Worm (Caenorhabditis elegans) whole organism, dauer: ENCODE data around the gene his-59.

Experiments
- unc-62 ChIP-seq: sonication (generic microtip); optimal IDR thresholded peaks from 2 replicates; lab custom pipeline; 2017; ENCODE audit warnings: missing biosample characterization, missing genetic modification reagents, missing genetic modification characterization

Gene his-59

DNA sequence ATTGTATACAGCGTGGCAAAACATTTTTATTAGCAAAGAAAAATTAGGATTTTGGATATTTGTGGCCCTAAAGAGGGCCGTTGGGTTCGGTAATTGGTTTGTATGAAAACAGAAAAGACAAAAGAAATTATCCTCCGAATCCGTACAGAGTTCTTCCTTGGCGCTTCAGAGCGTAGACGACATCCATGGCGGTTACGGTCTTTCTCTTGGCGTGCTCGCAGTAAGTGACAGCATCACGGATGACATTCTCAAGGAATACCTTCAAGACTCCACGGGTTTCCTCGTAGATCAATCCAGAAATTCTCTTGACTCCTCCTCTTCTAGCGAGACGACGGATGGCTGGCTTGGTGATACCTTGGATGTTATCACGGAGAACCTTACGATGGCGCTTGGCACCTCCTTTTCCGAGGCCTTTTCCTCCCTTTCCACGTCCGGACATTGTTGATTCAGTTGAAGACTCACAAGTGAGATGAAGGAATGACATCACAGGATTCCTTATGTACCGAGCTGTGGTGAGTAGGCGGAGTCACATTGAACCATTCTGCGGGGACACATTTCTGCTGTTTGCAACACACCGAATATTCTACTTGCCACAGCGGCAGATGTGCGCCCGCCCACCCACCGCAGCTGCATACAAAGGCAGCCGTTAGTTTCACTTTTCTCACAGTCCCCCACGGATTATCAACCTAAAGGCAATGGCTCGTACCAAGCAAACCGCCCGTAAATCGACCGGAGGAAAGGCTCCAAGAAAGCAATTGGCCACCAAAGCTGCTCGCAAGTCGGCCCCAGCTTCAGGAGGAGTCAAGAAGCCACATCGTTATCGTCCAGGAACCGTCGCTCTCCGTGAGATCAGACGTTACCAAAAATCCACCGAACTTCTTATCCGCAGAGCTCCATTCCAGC, at the start of gene his-59, which contains the start of gene his-60:
Gene his-59 (plus strand): TSS at position 696 of the 903 bp plus-strand sequence.
Gene his-60 (minus strand): TSS at position 439 of the 903 bp plus-strand sequence.
- no peak for TF ChIP-seq unc-62

ce11 chrIV:7439377-7439776, 48.7 kb upstream of the his-59 start:
- no peak for TF ChIP-seq unc-62

DNA sequence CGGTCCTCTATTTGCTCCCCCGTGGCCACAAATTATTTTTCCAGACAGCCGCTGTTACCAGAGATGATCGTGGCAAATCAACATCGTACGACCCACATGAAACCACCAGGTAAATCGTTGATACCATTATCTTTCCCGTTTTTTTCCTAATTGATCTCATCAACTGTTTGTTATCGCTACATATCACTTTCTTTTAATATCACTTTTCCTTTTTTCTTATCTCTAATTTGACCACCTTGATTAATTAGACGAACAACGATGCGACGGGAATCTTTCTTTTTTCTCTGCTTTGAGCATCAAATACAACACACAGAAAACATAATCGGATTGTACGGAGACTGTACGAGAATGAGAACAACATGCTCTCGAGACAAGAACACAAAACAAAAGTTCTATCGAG, 47.8 kb upstream of the his-59 start:
- no peak for TF ChIP-seq unc-62

DNA sequence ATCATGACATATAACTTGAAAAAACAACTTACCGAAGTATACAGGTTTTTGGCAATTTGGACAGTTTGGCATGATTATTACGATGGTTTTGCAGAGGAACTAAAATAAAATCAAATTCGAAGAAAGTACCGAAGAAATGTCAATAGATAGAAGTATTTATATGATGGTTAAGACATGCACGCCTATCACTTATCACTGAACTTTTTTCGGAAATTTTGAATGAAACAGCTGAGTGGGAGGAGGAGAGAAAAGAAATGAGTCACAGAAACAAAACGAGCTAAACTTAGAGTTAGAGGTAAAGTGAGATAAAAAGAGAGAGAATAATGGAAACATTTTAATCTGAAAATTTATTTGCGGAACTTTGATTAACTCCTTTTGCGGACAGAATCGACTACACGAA, 42.8 kb upstream of the his-59 start, which contains the start of gene valv-1:
Gene valv-1 (minus strand): TSS at position 101 of the 400 bp plus-strand sequence.
- no peak for TF ChIP-seq unc-62

DNA sequence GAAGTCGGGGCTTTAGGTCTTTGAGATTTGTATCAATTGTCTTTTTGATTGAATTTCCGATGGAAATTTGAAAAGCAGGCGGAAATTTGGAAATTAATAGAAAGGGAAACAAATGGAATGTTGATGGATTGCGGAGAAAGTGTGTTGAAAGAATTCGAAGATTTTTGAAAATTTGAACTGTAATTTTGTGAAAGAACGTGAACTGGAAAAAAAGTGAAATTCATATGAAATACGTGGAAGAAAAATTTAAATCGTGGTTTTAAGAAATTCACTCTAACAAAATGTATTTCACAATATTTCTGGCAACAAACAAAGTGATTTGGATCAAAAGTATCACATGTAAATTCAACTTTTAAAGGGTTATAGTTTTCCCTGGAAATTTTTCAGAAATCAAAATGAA, 42.1 kb upstream of the his-59 start, which contains the start of gene B0496.1:
Gene B0496.1 (plus strand): TSS at position 301 of the 400 bp plus-strand sequence.
- TF ChIP-seq unc-62: no peak

- TF ChIP-seq unc-62: no peak
Observed at ce11 chrIV:7447556-7447955, 40.5 kb upstream of the his-59 start, which contains the start of gene B0496.2. B0496.2 (plus strand) TSS chrIV:7447856.

ce11 chrIV:7451345-7451744, 36.7 kb upstream of the his-59 start, which contains the start of gene tes-1:
tes-1 (minus strand) TSS chrIV:7451445.
- TF ChIP-seq unc-62: no peak

ce11 chrIV:7453661-7454159, 34.3 kb upstream of the his-59 start:
- TF ChIP-seq unc-62: no peak

- TF ChIP-seq unc-62: no peak
Observed at ce11 chrIV:7454890-7455289, 33.2 kb upstream of the his-59 start.

- no peak for TF ChIP-seq unc-62
Observed at ce11 chrIV:7456225-7456624, 31.8 kb upstream of the his-59 start, which contains the start of gene F13B6.1. F13B6.1 (plus strand) TSS chrIV:7456525.

- TF ChIP-seq unc-62: no peak
Observed at ce11 chrIV:7460225-7460624, 27.8 kb upstream of the his-59 start, which contains the start of gene F13B6.2. F13B6.2 (minus strand) TSS chrIV:7460325.

ce11 chrIV:7465857-7466256, 22.2 kb upstream of the his-59 start, which contains the start of gene F13B6.3:
F13B6.3 (minus strand) TSS chrIV:7465957.
- no peak for TF ChIP-seq unc-62

DNA sequence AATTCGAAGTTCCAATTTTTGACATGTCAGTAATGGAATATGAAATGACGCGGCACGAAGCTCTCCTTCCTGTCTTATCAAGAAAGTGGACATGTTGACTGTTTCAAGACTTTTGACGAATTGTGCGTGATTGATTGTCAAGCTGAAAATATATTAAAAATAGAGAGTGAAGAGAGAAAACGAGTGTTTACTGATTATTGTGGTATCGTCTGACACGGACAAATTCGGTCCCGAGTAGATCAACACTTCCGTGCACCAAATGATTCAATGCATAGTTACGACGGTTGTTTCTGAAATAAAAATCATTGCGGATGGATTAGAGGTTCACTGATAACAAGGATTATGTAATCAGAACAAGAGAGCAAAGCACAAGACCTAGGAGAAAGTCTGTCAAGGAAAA, 20.9 kb upstream of the his-59 start:
- TF ChIP-seq unc-62: no peak

DNA sequence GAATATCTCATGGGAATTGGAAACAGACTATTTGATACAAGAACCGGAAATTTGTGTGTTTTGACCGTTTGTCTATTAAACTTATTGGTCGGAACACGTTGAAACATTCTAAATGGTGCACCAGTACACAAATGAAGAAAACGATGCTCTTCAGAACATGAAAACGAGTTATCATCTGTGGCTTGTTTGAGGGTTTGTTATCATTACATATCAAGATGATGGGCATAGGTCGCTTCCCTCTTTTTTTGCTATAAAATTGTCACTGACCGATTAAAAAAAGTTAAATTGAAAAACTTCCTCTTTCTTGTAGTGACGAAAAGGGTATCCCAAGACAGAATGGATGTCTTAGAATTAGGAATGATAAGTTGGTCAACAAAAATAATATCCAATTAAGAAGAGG, 19.4 kb upstream of the his-59 start:
- no peak for TF ChIP-seq unc-62

- TF ChIP-seq unc-62: no peak
Observed at ce11 chrIV:7469782-7470413, 18.2 kb upstream of the his-59 start, which contains the start of gene F55G1.7. F55G1.7 (minus strand) TSS chrIV:7469832.

DNA sequence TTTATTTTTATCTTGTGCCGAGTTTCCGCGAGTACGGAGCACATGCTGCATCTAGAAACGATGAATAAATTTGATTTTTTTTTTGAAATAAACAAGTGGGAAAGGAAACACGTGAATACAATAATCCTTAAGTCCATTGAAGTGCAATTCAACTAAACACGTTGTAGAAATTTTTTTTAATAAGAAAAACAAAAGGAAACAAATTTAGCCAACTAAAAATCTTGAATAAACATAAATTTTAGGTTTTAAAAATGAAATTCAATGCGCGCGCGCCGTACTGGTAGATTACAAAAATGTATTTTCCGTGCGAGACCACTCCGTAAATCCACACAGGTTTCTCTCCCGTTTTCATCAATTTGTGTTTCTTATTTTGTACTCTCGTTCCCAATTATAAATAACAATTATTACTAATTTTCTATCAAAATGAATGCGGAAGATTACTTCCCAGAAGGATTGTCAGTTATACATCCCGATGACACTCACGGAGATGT, 14.8 kb upstream of the his-59 start, which contains the start of the genes plk-3 and F55G1.6:
Gene plk-3 (minus strand): TSS at position 51 of the 491 bp plus-strand sequence.
Gene F55G1.6 (plus strand): TSS at position 359 of the 491 bp plus-strand sequence.
- no peak for TF ChIP-seq unc-62

- TF ChIP-seq unc-62: no peak
Observed at ce11 chrIV:7474826-7475225, 13.2 kb upstream of the his-59 start, which contains the start of gene slc-25A18.2. slc-25A18.2 (plus strand) TSS chrIV:7475041.
